Fruit fly (Drosophila melanogaster) whole organism, adult: ENCODE measurements around the gene Ak3.
A peak's percentile ranks its signal among the peaks of the same experiment; 100 is the strongest.

Experiments used
- CG11617 ChIP-seq: fragments of 200-800 bp; sonication (Bioruptor generic); optimal IDR thresholded peaks from 2 replicates; lab custom pipeline; 2017; ENCODE audit warnings: mild to moderate bottlenecking, missing biosample characterization, missing genetic modification reagents, missing genetic modification characterization
- CG12768 ChIP-seq: fragments of 200-800 bp; sonication (Bioruptor generic); optimal IDR thresholded peaks from 2 replicates; lab custom pipeline; 2017; ENCODE audit warnings: missing biosample characterization, missing genetic modification characterization, mild to moderate bottlenecking, moderate library complexity, missing genetic modification reagents
- CG14711 ChIP-seq: fragments of 200-800 bp; sonication (Bioruptor generic); optimal IDR thresholded peaks from 2 replicates; lab custom pipeline; 2018; ENCODE audit warnings: missing biosample characterization, mild to moderate bottlenecking, missing genetic modification characterization, moderate library complexity
- CG1620 ChIP-seq: fragments of 200-800 bp; sonication (Bioruptor generic); optimal IDR thresholded peaks from 2 replicates; lab custom pipeline; 2016; ENCODE audit warnings: missing biosample characterization, missing genetic modification characterization
- CG33017 ChIP-seq: fragments of 200-800 bp; sonication (Bioruptor generic); optimal IDR thresholded peaks from 2 replicates; lab custom pipeline; 2018; ENCODE audit warnings: missing biosample characterization, mild to moderate bottlenecking, missing genetic modification characterization, moderate library complexity
- CG5204 ChIP-seq: fragments of 200-800 bp; sonication (Bioruptor generic); optimal IDR thresholded peaks from 2 replicates; lab custom pipeline; 2016; ENCODE audit warnings: missing biosample characterization, missing genetic modification characterization
- CG7045 ChIP-seq: fragments of 200-800 bp; sonication (Bioruptor generic); optimal IDR thresholded peaks from 2 replicates; lab custom pipeline; 2017; ENCODE audit warnings: missing biosample characterization, mild to moderate bottlenecking, missing genetic modification characterization
- CG7101 ChIP-seq: fragments of 200-800 bp; sonication (Bioruptor generic); optimal IDR thresholded peaks from 2 replicates; lab custom pipeline; 2018; ENCODE audit warnings: missing biosample characterization, mild to moderate bottlenecking, missing genetic modification characterization, moderate library complexity
- Clk ChIP-seq: fragments of 200-800 bp; sonication (Bioruptor generic); optimal IDR thresholded peaks from 2 replicates; lab custom pipeline; 2017; ENCODE audit warnings: missing biosample characterization, missing genetic modification characterization
- Crg-1 ChIP-seq: fragments of 200-800 bp; sonication (Bioruptor generic); optimal IDR thresholded peaks from 2 replicates; lab custom pipeline; 2016; ENCODE audit warnings: missing biosample characterization, missing genetic modification characterization
- Hr96 ChIP-seq: fragments of 200-800 bp; sonication (Bioruptor generic); optimal IDR thresholded peaks from 2 replicates; lab custom pipeline; 2016; ENCODE audit warnings: missing biosample characterization, missing genetic modification characterization
- Mnt ChIP-seq: fragments of 200-800 bp; sonication (Bioruptor generic); optimal IDR thresholded peaks from 2 replicates; lab custom pipeline; 2016; ENCODE audit warnings: missing biosample characterization, mild to moderate bottlenecking, missing genetic modification characterization
- bab1 ChIP-seq: fragments of 200-800 bp; sonication (Bioruptor generic); optimal IDR thresholded peaks from 3 replicates; lab custom pipeline; 2019; ENCODE audit warnings: missing biosample characterization, mild to moderate bottlenecking, missing genetic modification characterization, moderate library complexity
- cic ChIP-seq: fragments of 200-800 bp; sonication (Bioruptor generic); optimal IDR thresholded peaks from 2 replicates; lab custom pipeline; 2017; ENCODE audit warnings: missing biosample characterization, mild to moderate bottlenecking, missing genetic modification characterization, moderate library complexity
- cnc ChIP-seq, 2 experiments: fragments of >200 bp; optimal IDR thresholded peaks; 2 replicates each; lab custom pipeline; 2017
- kay ChIP-seq: fragments of 200-800 bp; sonication (Bioruptor generic); peaks from one replicate; lab custom pipeline; 2016; ENCODE audit warnings: missing biosample characterization, missing genetic modification characterization, borderline replicate concordance
- ovo ChIP-seq: fragments of 200-800 bp; sonication (Bioruptor generic); optimal IDR thresholded peaks from 2 replicates; lab custom pipeline; 2016; ENCODE audit warnings: missing biosample characterization, missing genetic modification characterization
- pad ChIP-seq: fragments of 200-800 bp; sonication (Bioruptor generic); optimal IDR thresholded peaks from 3 replicates; lab custom pipeline; 2017; ENCODE audit warnings: missing biosample characterization, missing genetic modification characterization, mild to moderate bottlenecking, moderate library complexity, missing genetic modification reagents
- tj ChIP-seq: fragments of 200-800 bp; sonication (Bioruptor generic); optimal IDR thresholded peaks from 3 replicates; lab custom pipeline; 2017; ENCODE audit warnings: missing biosample characterization, mild to moderate bottlenecking, missing genetic modification characterization, moderate library complexity
- toe ChIP-seq: fragments of 200-800 bp; sonication (Bioruptor generic); optimal IDR thresholded peaks from 2 replicates; lab custom pipeline; 2016; ENCODE audit warnings: missing biosample characterization, missing genetic modification characterization

The Ak3 gene

DNA sequence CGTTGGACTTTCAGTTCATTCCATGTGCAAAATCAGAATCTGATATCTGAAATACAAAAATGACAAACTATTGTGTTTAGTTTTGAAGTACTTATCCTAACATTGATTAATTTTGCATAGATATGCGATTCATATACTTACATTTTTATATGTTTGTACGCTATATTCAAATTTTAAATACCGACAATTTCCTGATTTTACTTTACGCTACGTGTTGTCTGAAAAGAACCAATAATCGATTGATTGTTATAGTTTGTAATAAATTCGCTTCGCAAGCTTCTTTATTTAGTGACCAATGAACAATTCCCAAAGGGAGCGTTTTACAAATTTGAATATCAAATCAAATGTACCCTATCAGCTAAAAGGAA lies at the start of gene Ak3:
Gene Ak3, minus strand, starts transcription at position 69 of the 368 bp plus-strand sequence.
- TF ChIP-seq Mnt (no peak), CG12768 (GFP tag; lab: Kevin White, UChicago) (no peak), CG33017 (no peak), kay (GFP tag; lab: Kevin White, UChicago) (no peak), bab1 (GFP tag; lab: Kevin White, UChicago) (no peak), CG7101 (tag; lab: Kevin White, UChicago) (no peak), CG5204 (no peak), Crg-1 (GFP tag; lab: Kevin White, UChicago) (no peak), tj (GFP tag; lab: Kevin White, UChicago) (no peak), CG7045 (no peak), cic (GFP tag; lab: Kevin White, UChicago) (no peak), Clk (GFP tag; lab: Kevin White, UChicago) (no peak)

DNA sequence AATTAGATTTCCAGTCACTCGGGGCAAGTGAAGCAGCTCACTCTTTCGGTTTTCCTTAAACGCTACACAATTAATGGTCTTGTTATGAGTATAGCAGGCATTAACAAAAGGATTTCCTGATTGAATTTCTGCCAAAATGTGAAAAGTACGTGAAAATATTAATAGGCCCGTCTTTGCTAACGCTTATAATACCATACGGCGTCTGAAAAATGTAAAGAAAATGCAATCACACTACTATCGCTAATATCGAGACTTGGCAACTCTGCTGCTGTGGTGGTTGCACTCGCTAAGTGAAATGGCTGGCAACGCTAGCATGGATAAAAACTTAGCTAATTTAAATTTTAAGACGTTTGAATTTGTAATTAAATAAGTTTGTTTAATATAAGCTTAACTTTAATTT lies 3.9 kb upstream of the Ak3 start, which contains the start of gene CG6621:
Gene CG6621, minus strand, starts transcription at position 205 of the 400 bp plus-strand sequence.
- no peak for TF ChIP-seq CG11617 (GFP tag; lab: Kevin White, UChicago)
- TF ChIP-seq CG33017 = no peak
- peak; percentile 4 for TF ChIP-seq Mnt
- peak; percentile 2 for TF ChIP-seq pad (GFP tag; lab: Kevin White, UChicago)
- peak; percentile 93 for TF ChIP-seq CG14711 (tag; lab: Kevin White, UChicago)
- peak; percentile 7 for TF ChIP-seq bab1 (GFP tag; lab: Kevin White, UChicago)
- TF ChIP-seq CG7101 (tag; lab: Kevin White, UChicago) = no peak

DNA sequence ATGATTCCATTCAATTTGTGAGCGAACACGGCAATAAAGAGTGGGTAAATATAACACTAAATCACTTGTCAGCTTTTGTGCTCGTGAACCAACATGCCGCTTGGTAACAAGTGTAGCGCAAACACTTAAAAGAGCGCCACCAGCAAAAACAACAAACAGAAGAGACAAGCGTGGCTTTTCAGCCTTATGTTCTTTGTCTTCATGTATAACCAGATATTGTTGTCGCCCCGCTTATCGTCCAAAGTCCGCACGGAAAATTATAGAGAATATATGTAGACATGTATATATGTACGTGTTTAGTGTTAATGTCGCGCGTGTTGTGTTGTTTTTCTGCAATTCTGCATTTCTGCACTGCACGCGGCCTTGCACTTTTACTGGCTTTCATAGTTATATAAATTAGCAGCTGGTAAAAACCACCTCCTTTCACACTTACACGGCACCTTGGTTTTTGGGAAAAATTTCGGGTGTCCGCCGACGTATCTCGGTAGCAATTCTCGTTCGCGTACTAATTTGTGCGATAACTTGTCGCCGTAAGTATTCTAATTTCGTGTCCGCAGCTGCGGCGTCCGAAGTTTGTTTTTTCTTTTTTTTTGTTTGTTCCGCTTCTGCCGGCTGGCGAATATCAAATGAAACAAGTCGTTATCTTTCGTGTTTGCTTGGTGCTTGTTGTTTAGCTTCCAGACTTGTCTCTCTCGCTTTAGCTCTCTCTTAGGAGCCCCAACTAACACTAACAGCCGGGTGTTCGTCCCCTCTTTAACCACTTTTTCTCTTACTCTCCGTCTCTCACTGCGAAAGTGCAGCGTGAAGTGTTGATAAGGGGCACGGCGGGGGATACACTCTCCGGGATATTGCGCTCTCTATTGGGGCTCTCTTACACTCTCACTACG lies 512 bp downstream of the Ak3 start:
- TF ChIP-seq CG12768 (GFP tag; lab: Kevin White, UChicago) = peak; percentile 73
- TF ChIP-seq toe (GFP tag; lab: Kevin White, UChicago) = peak; percentile 25
- peak; percentile 71 for TF ChIP-seq Mnt
- TF ChIP-seq Hr96 = no peak
- TF ChIP-seq cic (GFP tag; lab: Kevin White, UChicago) = peak; percentile 60
- peak; percentile 42 for TF ChIP-seq bab1 (GFP tag; lab: Kevin White, UChicago)
- TF ChIP-seq CG5204 = no peak
- no peak for TF ChIP-seq kay (GFP tag; lab: Kevin White, UChicago)
- peak; percentile 56 for TF ChIP-seq Clk (GFP tag; lab: Kevin White, UChicago)
- peak; percentile 50 for TF ChIP-seq CG33017
- TF ChIP-seq Crg-1 (GFP tag; lab: Kevin White, UChicago) = no peak
- peak; percentile 12 for TF ChIP-seq CG7101 (tag; lab: Kevin White, UChicago)
- peak; percentile 6 for TF ChIP-seq CG7045
- TF ChIP-seq cnc (optimal IDR thresholded peaks at IDR 0.05; lab: Kevin White, UChicago) = no peak
- TF ChIP-seq tj (GFP tag; lab: Kevin White, UChicago) = peak; percentile 95
- no peak for TF ChIP-seq ovo
- TF ChIP-seq CG14711 (tag; lab: Kevin White, UChicago) = peak; percentile 30
- peak; percentile 38 for TF ChIP-seq CG11617 (GFP tag; lab: Kevin White, UChicago)
- peak; percentile 53 for TF ChIP-seq pad (GFP tag; lab: Kevin White, UChicago)
- TF ChIP-seq CG1620 (GFP tag; lab: Kevin White, UChicago) = no peak

DNA sequence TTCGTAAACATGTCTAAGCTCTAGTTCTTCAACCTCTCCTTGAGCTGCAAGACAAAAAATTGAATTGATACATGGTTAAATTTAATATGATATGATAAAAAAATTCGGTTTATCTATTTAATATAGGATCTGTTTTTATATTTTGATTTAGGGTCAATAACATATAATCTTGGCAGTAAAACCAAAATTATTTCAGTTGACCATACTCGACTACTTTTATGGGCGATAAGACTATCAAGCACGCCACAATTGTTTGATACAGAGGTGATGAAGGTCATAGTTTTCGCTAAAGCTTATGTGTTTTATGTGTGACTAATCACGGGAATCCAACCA lies 1.1 kb downstream of the Ak3 start:
- TF ChIP-seq cnc (optimal IDR thresholded peaks at IDR 0.05; lab: Kevin White, UChicago) = no peak

DNA sequence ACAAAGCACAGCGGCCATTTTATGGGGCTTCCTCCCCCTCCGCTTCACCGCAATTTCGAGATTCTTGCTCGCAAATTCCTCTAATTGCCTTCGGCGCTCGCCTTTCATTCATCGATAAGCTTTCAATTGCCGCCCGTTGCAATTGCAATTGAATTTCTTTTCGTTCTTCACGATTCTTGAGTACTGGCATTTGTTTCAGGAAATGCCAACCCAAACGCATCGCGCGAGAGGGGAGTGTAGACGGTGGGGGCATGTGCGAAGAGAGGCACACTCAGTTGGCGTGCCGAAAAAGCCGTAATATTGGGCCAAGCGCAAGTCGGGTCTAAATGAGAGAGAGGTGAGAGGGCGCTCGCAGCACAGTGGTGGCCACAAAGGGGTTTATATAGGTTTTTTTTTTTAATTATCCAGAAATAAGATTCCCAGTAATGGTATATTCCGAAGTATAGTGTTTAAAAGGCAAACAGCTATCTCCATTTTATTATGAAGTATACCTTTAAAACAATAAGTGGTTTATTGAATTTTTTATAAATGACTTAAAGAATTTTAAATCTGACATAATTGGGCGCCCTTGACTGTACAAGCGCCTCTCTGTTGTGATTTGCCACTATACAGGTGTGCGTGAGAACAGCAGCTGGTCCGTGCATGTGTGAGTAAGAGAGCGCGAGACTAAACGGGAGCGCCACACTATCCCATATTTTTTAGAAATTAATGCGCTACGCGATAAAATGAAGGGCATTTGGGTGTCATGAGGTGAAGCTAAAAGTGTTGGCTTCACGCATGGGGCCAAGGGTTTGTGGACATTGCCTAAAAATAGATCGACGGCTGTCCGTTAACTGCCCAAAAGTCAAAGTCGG lies 2.7 kb downstream of the Ak3 start:
- TF ChIP-seq tj (GFP tag; lab: Kevin White, UChicago) (peak; percentile 78), CG5204 (peak; percentile 97), Mnt (peak; percentile 83), Clk (GFP tag; lab: Kevin White, UChicago) (peak; percentile 88), Hr96 (peak; percentile 92), CG1620 (GFP tag; lab: Kevin White, UChicago) (peak; percentile 89), pad (GFP tag; lab: Kevin White, UChicago) (peak; percentile 97), bab1 (GFP tag; lab: Kevin White, UChicago) (peak; percentile 95), CG7045 (peak; percentile 94), CG12768 (GFP tag; lab: Kevin White, UChicago) (peak; percentile 94), Crg-1 (GFP tag; lab: Kevin White, UChicago) (peak; percentile 94), CG11617 (GFP tag; lab: Kevin White, UChicago) (peak; percentile 97), cnc (optimal IDR thresholded peaks at IDR 0.05; lab: Kevin White, UChicago) (no peak), CG33017 (peak; percentile 94), CG14711 (tag; lab: Kevin White, UChicago) (peak; percentile 87), cic (GFP tag; lab: Kevin White, UChicago) (peak; percentile 87), toe (GFP tag; lab: Kevin White, UChicago) (peak; percentile 92), ovo (peak; percentile 79), kay (GFP tag; lab: Kevin White, UChicago) (no peak), CG7101 (tag; lab: Kevin White, UChicago) (peak; percentile 95)
